Worm (Caenorhabditis elegans) whole organism, young adult: Measurements from ENCODE around the gene cya-1.

Experiments used
- B0261.1 ChIP-seq: sonication (generic microtip); optimal IDR thresholded peaks from 2 replicates; lab custom pipeline; 2016; ENCODE audit warnings: mild to moderate bottlenecking, missing genetic modification characterization, moderate library complexity, missing compliant biosample characterization
- F10E7.11 ChIP-seq: sonication (generic microtip); optimal IDR thresholded peaks from 2 replicates; lab custom pipeline; 2017; ENCODE audit warnings: mild to moderate bottlenecking, missing genetic modification characterization, moderate library complexity, missing compliant biosample characterization
- F37B4.10 ChIP-seq: fragments of 200-800 bp; sonication (Bioruptor generic); IDR thresholded peaks from 2 replicates; pipeline ENCODE4 v1.3.6; 2022; ENCODE audit warnings: missing genetic modification characterization, missing compliant biosample characterization
- F49E8.2 ChIP-seq: sonication (generic microtip); optimal IDR thresholded peaks from 3 replicates; lab custom pipeline; 2017; ENCODE audit warnings: missing genetic modification characterization, mild to moderate bottlenecking, missing compliant biosample characterization, antibody characterized with exemption, moderate library complexity; ENCODE audit not compliant: insufficient read depth
- Y53G8AR.9 ChIP-seq: fragments of 200-800 bp; sonication (Bioruptor generic); conservative IDR thresholded peaks from 2 replicates; pipeline ENCODE4 v1.3.6; 2022; ENCODE audit warnings: missing genetic modification reagents, missing genetic modification characterization, missing compliant biosample characterization
- Y56A3A.18 ChIP-seq: fragments of 200-800 bp; sonication (Bioruptor generic); IDR thresholded peaks from 2 replicates; pipeline ENCODE4 v1.3.6; 2022; ENCODE audit warnings: missing genetic modification reagents, missing genetic modification characterization, missing compliant biosample characterization
- Y95B8A.8 ChIP-seq: fragments of 200-800 bp; sonication (Bioruptor generic); IDR thresholded peaks from 2 replicates; pipeline ENCODE4 v1.3.6; 2022; ENCODE audit warnings: missing genetic modification reagents, missing genetic modification characterization, missing compliant biosample characterization
- aptf-3 ChIP-seq: fragments of 200-800 bp; sonication (Bioruptor generic); IDR thresholded peaks from 2 replicates; pipeline ENCODE4 v1.3.6; 2022; ENCODE audit warnings: missing genetic modification characterization, missing compliant biosample characterization
- atf-7 ChIP-seq: sonication (generic microtip); optimal IDR thresholded peaks from 2 replicates; lab custom pipeline; 2017; ENCODE audit warnings: mild to moderate bottlenecking, missing genetic modification characterization, missing compliant biosample characterization
- attf-3 ChIP-seq: fragments of 200-800 bp; sonication (Bioruptor generic); conservative IDR thresholded peaks from 2 replicates; pipeline ENCODE4 v1.3.6; 2022; ENCODE audit warnings: missing genetic modification reagents, missing genetic modification characterization, missing compliant biosample characterization
- cebp-1 ChIP-seq, 2 experiments: fragments of 200-800 bp in 1 of 2; sonication (Bioruptor generic) in 1 of 2; sonication (generic microtip) in 1 of 2; IDR thresholded peaks in 1 of 2; optimal IDR thresholded peaks in 1 of 2; 2 replicates each; pipeline versions ENCODE4 v1.3.6 to Lab custom; 2017 to 2022; ENCODE audit warnings: missing compliant biosample characterization in 2 of 2, missing genetic modification characterization in 2 of 2, mild to moderate bottlenecking in 1 of 2, missing genetic modification reagents in 1 of 2, moderate library complexity in 1 of 2
- cebp-2 ChIP-seq: fragments of 200-800 bp; sonication (Bioruptor generic); IDR thresholded peaks from 2 replicates; pipeline ENCODE4 v1.3.6; 2022; ENCODE audit warnings: missing genetic modification characterization, missing compliant biosample characterization
- ceh-100 ChIP-seq: fragments of 200-800 bp; sonication (Bioruptor generic); IDR thresholded peaks from 2 replicates; pipeline ENCODE4 v1.3.6; 2022; ENCODE audit warnings: missing genetic modification reagents, missing genetic modification characterization, missing compliant biosample characterization
- ceh-40 ChIP-seq: fragments of 200-800 bp; sonication (Bioruptor generic); IDR thresholded peaks from 2 replicates; pipeline ENCODE4 v1.3.6; 2022; ENCODE audit warnings: missing genetic modification characterization, missing compliant biosample characterization
- dpff-1 ChIP-seq: sonication (generic microtip); optimal IDR thresholded peaks from 2 replicates; lab custom pipeline; 2017; ENCODE audit warnings: mild to moderate bottlenecking, missing genetic modification characterization, missing compliant biosample characterization
- efl-1 ChIP-seq: fragments of 150-350 bp; optimal IDR thresholded peaks from 2 replicates; lab custom pipeline; 2014; ENCODE audit warnings: missing biosample characterization, missing genetic modification reagents, missing genetic modification characterization
- egl-44 ChIP-seq: fragments of 200-800 bp; sonication (Bioruptor generic); IDR thresholded peaks from 2 replicates; pipeline ENCODE4 v1.3.6; 2022; ENCODE audit warnings: missing genetic modification reagents, missing genetic modification characterization, missing compliant biosample characterization
- gei-17 ChIP-seq: fragments of 200-800 bp; sonication (Bioruptor generic); optimal IDR thresholded peaks from 2 replicates; lab custom pipeline; 2018; ENCODE audit warnings: mild to moderate bottlenecking, missing genetic modification characterization, missing compliant biosample characterization
- hmg-20 ChIP-seq: fragments of 200-800 bp; sonication (Bioruptor generic); IDR thresholded peaks from 2 replicates; pipeline ENCODE4 v1.3.6; 2022; ENCODE audit warnings: missing genetic modification reagents, missing genetic modification characterization, missing compliant biosample characterization
- lin-26 ChIP-seq: fragments of 200-800 bp; sonication (Bioruptor generic); IDR thresholded peaks from 2 replicates; pipeline ENCODE4 v1.3.6; 2022; ENCODE audit warnings: missing genetic modification reagents, missing genetic modification characterization, missing compliant biosample characterization
- lin-54 ChIP-seq: fragments of 200-800 bp; sonication (Bioruptor generic); optimal IDR thresholded peaks from 2 replicates; lab custom pipeline; 2018; ENCODE audit warnings: mild to moderate bottlenecking, missing genetic modification characterization, missing compliant biosample characterization
- madf-10 ChIP-seq: sonication (generic microtip); optimal IDR thresholded peaks from 2 replicates; lab custom pipeline; 2016; ENCODE audit warnings: mild to moderate bottlenecking, missing genetic modification characterization, missing compliant biosample characterization
- madf-3 ChIP-seq: fragments of 200-800 bp; sonication (Bioruptor generic); IDR thresholded peaks from 2 replicates; pipeline ENCODE4 v1.3.6; 2022; ENCODE audit warnings: missing genetic modification reagents, missing genetic modification characterization, missing compliant biosample characterization
- madf-6 ChIP-seq: fragments of 200-800 bp; sonication (Bioruptor generic); IDR thresholded peaks from 2 replicates; pipeline ENCODE4 v1.3.6; 2022; ENCODE audit warnings: missing genetic modification reagents, missing genetic modification characterization, missing compliant biosample characterization
- madf-8 ChIP-seq: fragments of 200-800 bp; sonication (Bioruptor generic); conservative IDR thresholded peaks from 2 replicates; pipeline ENCODE4 v1.3.6; 2022; ENCODE audit warnings: missing genetic modification reagents, missing genetic modification characterization, missing compliant biosample characterization
- mcd-1 ChIP-seq: fragments of 200-800 bp; sonication (Bioruptor generic); IDR thresholded peaks from 2 replicates; pipeline ENCODE4 v1.3.6; 2022; ENCODE audit warnings: missing genetic modification reagents, missing genetic modification characterization, missing compliant biosample characterization
- mes-4 ChIP-seq: sonication (generic microtip); optimal IDR thresholded peaks from 2 replicates; lab custom pipeline; 2016; ENCODE audit warnings: missing genotype, missing genetic modification characterization, missing compliant biosample characterization
- nfya-1 ChIP-seq: sonication (generic microtip); optimal IDR thresholded peaks from 2 replicates; lab custom pipeline; 2017; ENCODE audit warnings: antibody characterized with exemption, missing compliant biosample characterization, missing genetic modification characterization, borderline replicate concordance; ENCODE audit not compliant: insufficient read depth
- nfyb-1 ChIP-seq: fragments of 200-800 bp; sonication (Bioruptor generic); IDR thresholded peaks from 2 replicates; pipeline ENCODE4 v1.3.6; 2022; ENCODE audit warnings: missing genetic modification reagents, missing genetic modification characterization, missing compliant biosample characterization
- nhr-179 ChIP-seq: sonication (generic microtip); optimal IDR thresholded peaks from 2 replicates; lab custom pipeline; 2016; ENCODE audit warnings: mild to moderate bottlenecking, missing genetic modification characterization, missing compliant biosample characterization
- nhr-80 ChIP-seq: sonication (generic microtip); optimal IDR thresholded peaks from 2 replicates; lab custom pipeline; 2016; ENCODE audit warnings: missing genetic modification characterization, missing compliant biosample characterization
- nhr-90 ChIP-seq: sonication (generic microtip); optimal IDR thresholded peaks from 2 replicates; lab custom pipeline; 2016; ENCODE audit warnings: missing genotype, mild to moderate bottlenecking, missing genetic modification characterization, missing compliant biosample characterization
- pha-4 ChIP-seq: fragments of 150-350 bp; sonication (generic microtip); optimal IDR thresholded peaks from 2 replicates; lab custom pipeline; 2014; ENCODE audit warnings: missing biosample characterization, missing genetic modification reagents, missing genetic modification characterization
- rcor-1 ChIP-seq: fragments of 200-800 bp; sonication (Bioruptor generic); IDR thresholded peaks from 2 replicates; pipeline ENCODE4 v1.3.6; 2022; ENCODE audit warnings: missing genetic modification reagents, missing genetic modification characterization, missing compliant biosample characterization
- rpc-1 ChIP-seq, 2 experiments: fragments of 150-350 bp in 1 of 2; sonication (generic microtip) in 1 of 2; optimal IDR thresholded peaks; 2 replicates each; lab custom pipeline; 2014 to 2018; ENCODE audit warnings: missing biosample characterization in 1 of 2, missing genetic modification characterization in 1 of 2, missing genetic modification reagents in 1 of 2, missing genotype in 1 of 2
- sea-2 ChIP-seq: fragments of 200-800 bp; sonication (Bioruptor generic); IDR thresholded peaks from 2 replicates; pipeline ENCODE4 v1.3.6; 2022; ENCODE audit warnings: missing genetic modification characterization, missing compliant biosample characterization
- snpc-1.1 ChIP-seq: sonication (generic microtip); optimal IDR thresholded peaks from 2 replicates; lab custom pipeline; 2017; ENCODE audit warnings: missing genetic modification characterization, mild to moderate bottlenecking, missing compliant biosample characterization, antibody characterized with exemption, moderate library complexity, missing genotype, missing genetic modification reagents; ENCODE audit not compliant: insufficient read depth
- tbp1 ChIP-seq: fragments of 200-800 bp; sonication (Bioruptor generic); optimal IDR thresholded peaks from 2 replicates; lab custom pipeline; 2018; ENCODE audit warnings: mild to moderate bottlenecking, missing genetic modification characterization, missing compliant biosample characterization
- xnd-1 ChIP-seq: sonication (generic microtip); optimal IDR thresholded peaks from 2 replicates; lab custom pipeline; 2016; ENCODE audit warnings: missing genotype, missing genetic modification reagents, missing genetic modification characterization, missing compliant biosample characterization
- zfh-2 ChIP-seq: fragments of 200-800 bp; sonication (Bioruptor generic); conservative IDR thresholded peaks from 2 replicates; pipeline ENCODE4 v1.3.6; 2022; ENCODE audit warnings: missing genetic modification reagents, missing genetic modification characterization, missing compliant biosample characterization
- ztf-25 ChIP-seq: fragments of 200-800 bp; sonication (Bioruptor generic); IDR thresholded peaks from 2 replicates; pipeline ENCODE4 v1.3.6; 2022; ENCODE audit warnings: missing genetic modification reagents, missing genetic modification characterization, missing compliant biosample characterization

cya-1 gene

ce11 chrIII:9110914-9111313, 1.8 kb upstream of the cya-1 start (continued):
- TF ChIP-seq aptf-3 (GFP tag; lab: Robert Waterston, UW): peak; percentile 91
- TF ChIP-seq mcd-1 (GFP tag; lab: Robert Waterston, UW): peak; percentile 96
- peak; percentile 45 for TF ChIP-seq lin-54
- peak; percentile 59; the same call in 1 of the 2 replicates for TF ChIP-seq Y56A3A.18 (GFP tag; lab: Robert Waterston, UW)
- TF ChIP-seq nhr-90 (tag; lab: Kevin White, UChicago): peak; percentile 1
- TF ChIP-seq nfyb-1: peak; percentile 82; the same call in 1 of the 2 replicates
- TF ChIP-seq ztf-25 (GFP tag; lab: Robert Waterston, UW): peak; percentile 59; the same call in 1 of the 2 replicates
- peak; percentile 33 for TF ChIP-seq rpc-1 (optimal IDR thresholded peaks at IDR 0.05; lab: Kevin White, UChicago)
- TF ChIP-seq rpc-1 (tag; optimal IDR thresholded peaks at IDR 0.05; lab: Kevin White, UChicago): peak; percentile 66
- TF ChIP-seq Y53G8AR.9: peak; percentile 80
- peak; percentile 59; the same call in 1 of the 2 replicates for TF ChIP-seq ceh-100
- peak; percentile 85 for TF ChIP-seq lin-26 (GFP tag; lab: Robert Waterston, UW)
- peak; percentile 77; the same call in 1 of the 2 replicates for TF ChIP-seq cebp-2 (GFP tag; lab: Robert Waterston, UW)
- 0 out of 2 replicates have a peak, but pooled peaks have one; percentile 51 for TF ChIP-seq hmg-20 (GFP tag; lab: Robert Waterston, UW)
- TF ChIP-seq B0261.1: peak; percentile 69
- peak; percentile 80 for TF ChIP-seq egl-44
- peak; percentile 56; the same call in 1 of the 2 replicates for TF ChIP-seq Y95B8A.8 (GFP tag; lab: Robert Waterston, UW)
- TF ChIP-seq, all 124 proteins: peak for 42; not testable (repeated sequence) for 82

ce11 chrIII:9110270-9110669, 1.2 kb upstream of the cya-1 start:
- TF ChIP-seq efl-1 (GFP tag; lab: Kevin White, UChicago) (peak; percentile 62), madf-8 (peak; percentile 4; the same call in 1 of the 2 replicates), dpff-1 (tag; lab: Kevin White, UChicago) (no peak), rcor-1 (GFP tag; lab: Robert Waterston, UW) (0 out of 2 replicates have a peak, but pooled peaks have one; percentile 10), xnd-1 (tag; lab: Kevin White, UChicago) (peak; percentile 42), F49E8.2 (tag; lab: Kevin White, UChicago) (no peak), madf-6 (peak; percentile 77)

- TF ChIP-seq nfya-1 (tag; lab: Kevin White, UChicago): no peak
- TF ChIP-seq dpff-1 (tag; lab: Kevin White, UChicago): no peak
- TF ChIP-seq tbp1 (GFP tag; lab: Kevin White, UChicago): no peak
- no peak for TF ChIP-seq F10E7.11 (tag; lab: Kevin White, UChicago)
- TF ChIP-seq F37B4.10 (GFP tag; lab: Robert Waterston, UW): no peak
- TF ChIP-seq hmg-20 (GFP tag; lab: Robert Waterston, UW): no peak
- TF ChIP-seq pha-4: no peak
- no peak for TF ChIP-seq atf-7 (tag; lab: Kevin White, UChicago)
- no peak for TF ChIP-seq snpc-1.1 (tag; lab: Kevin White, UChicago)
Measured at ce11 chrIII:9109726-9110125, 654 bp upstream of the cya-1 start.

- TF ChIP-seq ztf-25 (GFP tag; lab: Robert Waterston, UW): no peak
- no peak for TF ChIP-seq madf-10
- TF ChIP-seq sea-2 (GFP tag; lab: Robert Waterston, UW): no peak
- TF ChIP-seq mes-4 (tag; lab: Kevin White, UChicago): no peak
- no peak for TF ChIP-seq gei-17 (GFP tag; lab: Kevin White, UChicago)
- no peak for TF ChIP-seq nhr-80
- TF ChIP-seq nhr-179: no peak
- no peak for TF ChIP-seq madf-3 (GFP tag; lab: Robert Waterston, UW)
- TF ChIP-seq attf-3 (GFP tag; lab: Robert Waterston, UW): no peak
- TF ChIP-seq B0261.1: no peak
- TF ChIP-seq ceh-40 (GFP tag; lab: Robert Waterston, UW): no peak
- TF ChIP-seq madf-8: no peak
- TF ChIP-seq Y95B8A.8 (GFP tag; lab: Robert Waterston, UW): no peak
- no peak for TF ChIP-seq cebp-1 (GFP tag; IDR thresholded peaks at IDR 0.05; lab: Robert Waterston, UW)
- no peak for TF ChIP-seq cebp-1 (tag; optimal IDR thresholded peaks at IDR 0.05; lab: Kevin White, UChicago)
- TF ChIP-seq madf-6: no peak
- TF ChIP-seq dpff-1 (tag; lab: Kevin White, UChicago): no peak
- TF ChIP-seq F49E8.2 (tag; lab: Kevin White, UChicago): no peak
- TF ChIP-seq zfh-2 (GFP tag; lab: Robert Waterston, UW): no peak
- no peak for TF ChIP-seq snpc-1.1 (tag; lab: Kevin White, UChicago)
- TF ChIP-seq, all 124 proteins: peak for 0
Measured at ce11 chrIII:9105653-9106052, 3.4 kb downstream of the cya-1 start.
